Worm (Caenorhabditis elegans) whole organism, late embryonic: Measurements from ENCODE around the gene pdr-1.

Source experiments
- C38D4.7 ChIP-seq: fragments of 200-800 bp; sonication (Bioruptor generic); optimal IDR thresholded peaks from 2 replicates; lab custom pipeline; 2018; ENCODE audit warnings: mild to moderate bottlenecking, missing genetic modification characterization, moderate library complexity, missing compliant biosample characterization
- K09A11.1 ChIP-seq: sonication (generic microtip); optimal IDR thresholded peaks from 2 replicates; lab custom pipeline; 2017; ENCODE audit warnings: antibody characterized with exemption, mild to moderate bottlenecking, missing genetic modification characterization, missing compliant biosample characterization; ENCODE audit not compliant: insufficient read depth
- ama-1 ChIP-seq: fragments of 150-350 bp; optimal IDR thresholded peaks from 2 replicates; lab custom pipeline; 2014
- ceh-18 ChIP-seq: sonication (generic microtip); optimal IDR thresholded peaks from 2 replicates; lab custom pipeline; 2016; ENCODE audit warnings: missing genetic modification characterization, missing compliant biosample characterization
- ceh-19 ChIP-seq: fragments of 200-800 bp; sonication (Bioruptor generic); optimal IDR thresholded peaks from 2 replicates; lab custom pipeline; 2018; ENCODE audit warnings: mild to moderate bottlenecking, missing genetic modification characterization, missing compliant biosample characterization
- ceh-2 ChIP-seq: sonication (generic microtip); optimal IDR thresholded peaks from 2 replicates; lab custom pipeline; 2016; ENCODE audit warnings: missing genotype, missing genetic modification characterization, missing compliant biosample characterization
- ceh-22 ChIP-seq: sonication (generic microtip); optimal IDR thresholded peaks from 2 replicates; lab custom pipeline; 2017; ENCODE audit warnings: missing biosample characterization, missing genetic modification characterization
- ceh-31 ChIP-seq: sonication (generic microtip); optimal IDR thresholded peaks from 2 replicates; lab custom pipeline; 2016; ENCODE audit warnings: missing genetic modification characterization, missing compliant biosample characterization
- che-1 ChIP-seq: sonication (generic microtip); optimal IDR thresholded peaks from 2 replicates; lab custom pipeline; 2016; ENCODE audit warnings: mild to moderate bottlenecking, missing genetic modification characterization, missing compliant biosample characterization
- dmd-4 ChIP-seq: sonication (generic microtip); optimal IDR thresholded peaks from 2 replicates; lab custom pipeline; 2016; ENCODE audit warnings: borderline replicate concordance, missing genetic modification characterization, missing compliant biosample characterization
- elt-2 ChIP-seq: sonication (generic microtip); optimal IDR thresholded peaks from 2 replicates; lab custom pipeline; 2016; ENCODE audit warnings: missing genetic modification reagents, missing genetic modification characterization, missing compliant biosample characterization
- elt-4 ChIP-seq: sonication (generic microtip); optimal IDR thresholded peaks from 2 replicates; lab custom pipeline; 2016; ENCODE audit warnings: missing genetic modification characterization, missing compliant biosample characterization
- eyg-1 ChIP-seq: sonication (generic microtip); optimal IDR thresholded peaks from 2 replicates; lab custom pipeline; 2016; ENCODE audit warnings: missing genotype, missing genetic modification characterization, missing compliant biosample characterization
- fax-1 ChIP-seq: sonication (generic microtip); optimal IDR thresholded peaks from 2 replicates; lab custom pipeline; 2016; ENCODE audit warnings: missing genotype, missing genetic modification characterization, missing compliant biosample characterization
- fkh-10 ChIP-seq: fragments of 150-350 bp; optimal IDR thresholded peaks from 2 replicates; lab custom pipeline; 2014; ENCODE audit warnings: missing biosample characterization, missing genetic modification reagents, missing genetic modification characterization
- gmeb-2 ChIP-seq: sonication (generic microtip); optimal IDR thresholded peaks from 2 replicates; lab custom pipeline; 2016; ENCODE audit warnings: missing genetic modification characterization, inconsistent platforms, missing compliant biosample characterization
- hlh-30 ChIP-seq: sonication (generic microtip); optimal IDR thresholded peaks from 2 replicates; lab custom pipeline; 2017; ENCODE audit warnings: antibody characterized with exemption, missing genetic modification characterization, missing compliant biosample characterization; ENCODE audit not compliant: insufficient read depth
- hlh-8 ChIP-seq: sonication (generic microtip); optimal IDR thresholded peaks from 2 replicates; lab custom pipeline; 2016; ENCODE audit warnings: missing genotype, missing genetic modification characterization, missing compliant biosample characterization
- lim-6 ChIP-seq: sonication (generic microtip); optimal IDR thresholded peaks from 2 replicates; lab custom pipeline; 2016; ENCODE audit warnings: missing genetic modification characterization, missing compliant biosample characterization
- lin-11 ChIP-seq: fragments of 200-800 bp; sonication (Bioruptor generic); optimal IDR thresholded peaks from 2 replicates; lab custom pipeline; 2018; ENCODE audit warnings: mild to moderate bottlenecking, missing genetic modification characterization, missing compliant biosample characterization
- madf-2 ChIP-seq: sonication (generic microtip); optimal IDR thresholded peaks from 2 replicates; lab custom pipeline; 2017; ENCODE audit warnings: missing genetic modification characterization, missing compliant biosample characterization
- nhr-11 ChIP-seq: fragments of 150-350 bp; optimal IDR thresholded peaks from 2 replicates; lab custom pipeline; 2014; ENCODE audit warnings: missing biosample characterization, missing genetic modification characterization
- nhr-232 ChIP-seq: sonication (generic microtip); optimal IDR thresholded peaks from 2 replicates; lab custom pipeline; 2016; ENCODE audit warnings: missing genetic modification characterization, missing compliant biosample characterization
- odd-2 ChIP-seq: sonication (generic microtip); optimal IDR thresholded peaks from 2 replicates; lab custom pipeline; 2017; ENCODE audit warnings: antibody characterized with exemption, mild to moderate bottlenecking, missing genetic modification characterization, missing compliant biosample characterization
- pat-9 ChIP-seq: fragments of 200-800 bp; sonication (Bioruptor generic); optimal IDR thresholded peaks from 2 replicates; lab custom pipeline; 2018; ENCODE audit warnings: mild to moderate bottlenecking, missing genetic modification characterization, moderate library complexity, missing compliant biosample characterization
- pax-1 ChIP-seq: fragments of 150-350 bp; optimal IDR thresholded peaks from 2 replicates; lab custom pipeline; 2014; ENCODE audit warnings: missing biosample characterization, missing genetic modification characterization
- pha-2 ChIP-seq: sonication (generic microtip); optimal IDR thresholded peaks from 2 replicates; lab custom pipeline; 2017; ENCODE audit warnings: mild to moderate bottlenecking, missing genetic modification characterization, missing compliant biosample characterization
- pha-4 ChIP-seq: fragments of 150-350 bp; optimal IDR thresholded peaks from 2 replicates; lab custom pipeline; 2018; ENCODE audit warnings: missing biosample characterization, missing genetic modification reagents, missing genetic modification characterization
- ref-2 ChIP-seq: sonication (generic microtip); optimal IDR thresholded peaks from 2 replicates; lab custom pipeline; 2016; ENCODE audit warnings: missing genetic modification characterization, missing compliant biosample characterization
- sox-2 ChIP-seq: fragments of 200-800 bp; sonication (Bioruptor generic); IDR thresholded peaks from 2 replicates; pipeline ENCODE4 v1.3.6; 2022; ENCODE audit warnings: missing genetic modification reagents, missing genetic modification characterization, missing compliant biosample characterization
- sox-4 ChIP-seq: sonication (generic microtip); optimal IDR thresholded peaks from 2 replicates; lab custom pipeline; 2017; ENCODE audit warnings: mild to moderate bottlenecking, missing genetic modification characterization, inconsistent platforms, missing compliant biosample characterization
- unc-42 ChIP-seq: sonication (generic microtip); optimal IDR thresholded peaks from 2 replicates; lab custom pipeline; 2016; ENCODE audit warnings: missing genotype, missing genetic modification characterization, missing compliant biosample characterization
- unc-55 ChIP-seq: sonication (generic microtip); optimal IDR thresholded peaks from 2 replicates; lab custom pipeline; 2017; ENCODE audit warnings: missing biosample characterization, missing genetic modification reagents, missing genetic modification characterization
- unc-86 ChIP-seq: sonication (generic microtip); optimal IDR thresholded peaks from 2 replicates; lab custom pipeline; 2016; ENCODE audit warnings: missing genetic modification characterization, missing compliant biosample characterization

pdr-1 gene

ce11 chrIII:13765782-13766181, 5.5 kb upstream of the pdr-1 start:
- no peak for TF ChIP-seq lim-6 (tag; lab: Kevin White, UChicago)
- TF ChIP-seq odd-2 (tag; lab: Kevin White, UChicago) = no peak
- TF ChIP-seq ceh-18 (tag; lab: Kevin White, UChicago) = no peak
- TF ChIP-seq nhr-11 (tag; lab: Kevin White, UChicago) = no peak
- no peak for TF ChIP-seq unc-42
- TF ChIP-seq C38D4.7 (GFP tag; lab: Kevin White, UChicago) = no peak
- no peak for TF ChIP-seq pha-4 (tag; lab: Kevin White, UChicago)
- no peak for TF ChIP-seq unc-86 (tag; lab: Kevin White, UChicago)
- no peak for TF ChIP-seq lin-11 (tag; lab: Kevin White, UChicago)
- no peak for TF ChIP-seq ceh-22 (tag; lab: Kevin White, UChicago)
- no peak for TF ChIP-seq eyg-1 (tag; lab: Kevin White, UChicago)
- no peak for TF ChIP-seq fkh-10 (GFP tag; lab: Kevin White, UChicago)

ce11 chrIII:13766704-13767323, 4.5 kb upstream of the pdr-1 start:
- peak; percentile 16 for TF ChIP-seq unc-55
- no peak for TF ChIP-seq pax-1
- peak; percentile 95 for TF ChIP-seq elt-2

- TF ChIP-seq ceh-31 (tag; lab: Kevin White, UChicago) (no peak), hlh-30 (no peak), elt-4 (tag; lab: Kevin White, UChicago) (no peak), ama-1 (lab: Kevin White, UChicago) (no peak), che-1 (tag; lab: Kevin White, UChicago) (no peak), fax-1 (tag; lab: Kevin White, UChicago) (no peak), sox-4 (tag; lab: Kevin White, UChicago) (no peak), ref-2 (tag; lab: Kevin White, UChicago) (no peak), pat-9 (tag; lab: Kevin White, UChicago) (no peak), unc-42 (no peak), madf-2 (tag; lab: Kevin White, UChicago) (no peak), sox-2 (GFP tag; lab: Robert Waterston, UW) (no peak), nhr-232 (tag; lab: Kevin White, UChicago) (no peak)
These were observed 3.1 kb upstream of the pdr-1 start, which contains the start of gene rml-1 for ce11 chrIII:13768074-13768662. Gene rml-1, minus strand, starts transcription at chrIII:13768092.

ce11 chrIII:13770017-13770416, 1.3 kb upstream of the pdr-1 start:
- TF ChIP-seq ceh-2 (tag; lab: Kevin White, UChicago) (no peak), gmeb-2 (no peak), unc-55 (no peak), ceh-19 (GFP tag; lab: Kevin White, UChicago) (no peak), lin-11 (tag; lab: Kevin White, UChicago) (no peak), odd-2 (tag; lab: Kevin White, UChicago) (no peak), hlh-30 (no peak), madf-2 (tag; lab: Kevin White, UChicago) (no peak), K09A11.1 (tag; lab: Kevin White, UChicago) (no peak), dmd-4 (tag; lab: Kevin White, UChicago) (no peak), hlh-8 (tag; lab: Kevin White, UChicago) (no peak), fax-1 (tag; lab: Kevin White, UChicago) (no peak), pha-2 (tag; lab: Kevin White, UChicago) (no peak)
